Fruit fly (Drosophila melanogaster): ENCODE measurements around the gene p38b.

- TF ChIP-seq CTCF (optimal IDR thresholded peaks at IDR 0.05), result no peak
- no peak for TF ChIP-seq CG8478 (optimal IDR thresholded peaks at IDR 0.05)
Measured at dm6 chr2L:13801166-13801565, 20.7 kb downstream of the p38b start.
